Fruit fly (Drosophila melanogaster) whole organism, prepupa: ENCODE data around the gene Eip78C.

ENCODE experiments used
- Blimp-1 ChIP-seq: fragments of 200-800 bp; sonication (Bioruptor generic); optimal IDR thresholded peaks from 3 replicates; lab custom pipeline; 2017; ENCODE audit warnings: missing biosample characterization, missing genetic modification characterization, mild to moderate bottlenecking, moderate library complexity, missing genetic modification reagents
- CG11294 ChIP-seq: fragments of 200-800 bp; sonication (Bioruptor generic); IDR thresholded peaks from 2 replicates; pipeline ENCODE4 v1.3.6; 2022; ENCODE audit warnings: missing biosample characterization, missing genetic modification characterization
- CG11762 ChIP-seq: fragments of 200-800 bp; sonication (Bioruptor generic); optimal IDR thresholded peaks from 3 replicates; lab custom pipeline; 2016; ENCODE audit warnings: missing biosample characterization, missing genetic modification characterization; ENCODE audit not compliant: insufficient read depth
- CG11902 ChIP-seq: fragments of 200-800 bp; sonication (Bioruptor generic); optimal IDR thresholded peaks from 3 replicates; lab custom pipeline; 2016; ENCODE audit warnings: missing biosample characterization, missing genetic modification characterization
- CG15336 ChIP-seq: fragments of 200-800 bp; sonication (Bioruptor generic); IDR thresholded peaks from 2 replicates; pipeline ENCODE4 v1.3.6; 2022; ENCODE audit warnings: missing biosample characterization, missing genetic modification characterization
- CG31627 ChIP-seq: fragments of 200-800 bp; sonication (Bioruptor generic); optimal IDR thresholded peaks from 3 replicates; lab custom pipeline; 2016; ENCODE audit warnings: missing biosample characterization, missing genetic modification characterization
- CG32006 ChIP-seq: fragments of 200-800 bp; sonication (Bioruptor generic); optimal IDR thresholded peaks from 3 replicates; lab custom pipeline; 2017; ENCODE audit warnings: missing biosample characterization, mild to moderate bottlenecking, missing genetic modification characterization
- CG34406 ChIP-seq: fragments of 200-800 bp; sonication (Bioruptor generic); optimal IDR thresholded peaks from 3 replicates; lab custom pipeline; 2016; ENCODE audit warnings: missing biosample characterization, missing genetic modification characterization
- CG3919 ChIP-seq: fragments of 200-800 bp; sonication (Bioruptor generic); optimal IDR thresholded peaks from 3 replicates; lab custom pipeline; 2016; ENCODE audit warnings: missing biosample characterization, missing genetic modification characterization
- CG4318 ChIP-seq: fragments of 200-800 bp; sonication (Bioruptor generic); optimal IDR thresholded peaks from 3 replicates; lab custom pipeline; 2017; ENCODE audit warnings: missing biosample characterization, mild to moderate bottlenecking, missing genetic modification characterization
- CG6163 ChIP-seq: fragments of 200-800 bp; sonication (Bioruptor generic); IDR thresholded peaks from 3 replicates; pipeline ENCODE4 v1.3.6; 2022; ENCODE audit warnings: missing biosample characterization, missing genetic modification characterization
- CG6276 ChIP-seq: fragments of 200-800 bp; sonication (Bioruptor generic); optimal IDR thresholded peaks from 2 replicates; lab custom pipeline; 2017; ENCODE audit warnings: missing biosample characterization, mild to moderate bottlenecking, missing genetic modification characterization
- CG6792 ChIP-seq: fragments of 200-800 bp; sonication (Bioruptor generic); optimal IDR thresholded peaks from 3 replicates; lab custom pipeline; 2016; ENCODE audit warnings: missing biosample characterization, missing genetic modification characterization
- CG6808 ChIP-seq: fragments of 200-800 bp; sonication (Bioruptor generic); optimal IDR thresholded peaks from 3 replicates; lab custom pipeline; 2017; ENCODE audit warnings: missing biosample characterization, missing genetic modification characterization, mild to moderate bottlenecking, moderate library complexity, missing genetic modification reagents
- CG6854 ChIP-seq: fragments of 200-800 bp; sonication (Bioruptor generic); optimal IDR thresholded peaks from 2 replicates; lab custom pipeline; 2017; ENCODE audit warnings: missing biosample characterization, mild to moderate bottlenecking, missing genetic modification characterization
- CG7368 ChIP-seq: fragments of 200-800 bp; sonication (Bioruptor generic); optimal IDR thresholded peaks from 3 replicates; lab custom pipeline; 2016; ENCODE audit warnings: missing biosample characterization, missing genetic modification characterization
- CG8319 ChIP-seq: fragments of 200-800 bp; sonication (Bioruptor generic); optimal IDR thresholded peaks from 3 replicates; lab custom pipeline; 2016; ENCODE audit warnings: missing biosample characterization, missing genetic modification characterization
- CG9139 ChIP-seq: fragments of 200-800 bp; sonication (Bioruptor generic); optimal IDR thresholded peaks from 3 replicates; lab custom pipeline; 2017; ENCODE audit warnings: missing biosample characterization, mild to moderate bottlenecking, missing genetic modification characterization
- Eip78C ChIP-seq: fragments of 200-800 bp; sonication (Bioruptor generic); peaks from one replicate; lab custom pipeline; 2016; ENCODE audit warnings: missing biosample characterization, missing genetic modification characterization
- Ets21C ChIP-seq: fragments of 200-800 bp; sonication (Bioruptor generic); optimal IDR thresholded peaks from 3 replicates; lab custom pipeline; 2016; ENCODE audit warnings: missing biosample characterization, missing genetic modification characterization
- Ets96B ChIP-seq: fragments of 200-800 bp; optimal IDR thresholded peaks from 2 replicates; lab custom pipeline; 2019; ENCODE audit warnings: missing biosample characterization, mild to moderate bottlenecking, missing genetic modification characterization, moderate library complexity
- Gug ChIP-seq: fragments of 200-800 bp; sonication (Bioruptor generic); IDR thresholded peaks from 2 replicates; pipeline ENCODE4 v1.3.6; 2022; ENCODE audit warnings: missing biosample characterization, missing genetic modification characterization
- Hr38 ChIP-seq: sonication (Bioruptor generic); optimal IDR thresholded peaks from 2 replicates; lab custom pipeline; 2016; ENCODE audit warnings: missing biosample characterization, missing genetic modification characterization
- Hr4 ChIP-seq: fragments of 200-800 bp; sonication (Bioruptor generic); optimal IDR thresholded peaks from 3 replicates; lab custom pipeline; 2016; ENCODE audit warnings: missing biosample characterization, missing genetic modification characterization
- Sox102F ChIP-seq: fragments of 200-800 bp; sonication (Bioruptor generic); optimal IDR thresholded peaks from 2 replicates; lab custom pipeline; 2016; ENCODE audit warnings: missing biosample characterization, mild to moderate bottlenecking, missing genetic modification characterization
- Sox14 ChIP-seq: fragments of 200-800 bp; sonication (Bioruptor generic); optimal IDR thresholded peaks from 3 replicates; lab custom pipeline; 2016; ENCODE audit warnings: missing biosample characterization, missing genetic modification characterization
- Sox15 ChIP-seq: fragments of 200-800 bp; sonication (Bioruptor generic); optimal IDR thresholded peaks from 3 replicates; lab custom pipeline; 2016; ENCODE audit warnings: missing biosample characterization, missing genetic modification characterization
- achi ChIP-seq: fragments of 200-800 bp; sonication (Bioruptor generic); optimal IDR thresholded peaks from 3 replicates; lab custom pipeline; 2016; ENCODE audit warnings: missing biosample characterization, missing genetic modification characterization
- acj6 ChIP-seq: fragments of 200-800 bp; sonication (Bioruptor generic); optimal IDR thresholded peaks from 3 replicates; lab custom pipeline; 2016; ENCODE audit warnings: missing biosample characterization, missing genetic modification characterization
- cyc ChIP-seq: fragments of 200-800 bp; sonication (Bioruptor generic); optimal IDR thresholded peaks from 3 replicates; lab custom pipeline; 2016; ENCODE audit warnings: missing biosample characterization, missing genetic modification characterization
- dsx ChIP-seq: fragments of 200-800 bp; optimal IDR thresholded peaks from 3 replicates; lab custom pipeline; 2019; ENCODE audit warnings: missing biosample characterization, mild to moderate bottlenecking, missing genetic modification characterization, moderate library complexity; ENCODE audit not compliant: poor library complexity, severe bottlenecking
- eg ChIP-seq: fragments of 200-800 bp; sonication (Bioruptor generic); IDR thresholded peaks from 3 replicates; pipeline ENCODE4 v1.3.6; 2022; ENCODE audit warnings: missing biosample characterization, missing genetic modification characterization
- esn ChIP-seq: fragments of 200-800 bp; sonication (Bioruptor generic); optimal IDR thresholded peaks from 2 replicates; lab custom pipeline; 2016; ENCODE audit warnings: missing biosample characterization, mild to moderate bottlenecking, missing genetic modification characterization, moderate library complexity
- fd85E ChIP-seq: fragments of 200-800 bp; sonication (Bioruptor generic); optimal IDR thresholded peaks from 3 replicates; lab custom pipeline; 2016; ENCODE audit warnings: missing biosample characterization, missing genetic modification characterization
- fkh ChIP-seq: fragments of 200-800 bp; sonication (Bioruptor generic); optimal IDR thresholded peaks from 3 replicates; lab custom pipeline; 2017; ENCODE audit warnings: missing biosample characterization, mild to moderate bottlenecking, missing genetic modification characterization, moderate library complexity
- lz ChIP-seq: fragments of 200-800 bp; sonication (Bioruptor generic); optimal IDR thresholded peaks from 3 replicates; lab custom pipeline; 2016; ENCODE audit warnings: missing biosample characterization, missing genetic modification characterization
- net ChIP-seq: fragments of 200-800 bp; sonication (Bioruptor generic); optimal IDR thresholded peaks from 3 replicates; lab custom pipeline; 2016; ENCODE audit warnings: missing biosample characterization, missing genetic modification characterization
- pdm3 ChIP-seq: fragments of 200-800 bp; sonication (Bioruptor generic); optimal IDR thresholded peaks from 3 replicates; lab custom pipeline; 2016; ENCODE audit warnings: missing biosample characterization, missing genetic modification characterization
- salr ChIP-seq, 2 experiments: fragments of 200-800 bp; sonication (Bioruptor generic); optimal IDR thresholded peaks; 3 replicates each; lab custom pipeline; 2016 to 2018; ENCODE audit warnings: missing biosample characterization in 2 of 2, missing genetic modification characterization in 2 of 2, mild to moderate bottlenecking in 1 of 2
- spab ChIP-seq: fragments of 200-800 bp; sonication (Bioruptor generic); optimal IDR thresholded peaks from 2 replicates; lab custom pipeline; 2017; ENCODE audit warnings: missing biosample characterization, mild to moderate bottlenecking, missing genetic modification characterization, missing genetic modification reagents
- ss ChIP-seq, 2 experiments: fragments of 200-800 bp; sonication (Bioruptor generic); optimal IDR thresholded peaks; 2 replicates in 1 of 2; 3 replicates in 1 of 2; lab custom pipeline; 2017 to 2018; ENCODE audit warnings: mild to moderate bottlenecking in 2 of 2, missing biosample characterization in 2 of 2, missing genetic modification characterization in 2 of 2, moderate library complexity in 1 of 2
- svp ChIP-seq: fragments of 200-800 bp; sonication (Bioruptor generic); peaks from one replicate; lab custom pipeline; 2016; ENCODE audit warnings: missing biosample characterization, missing genetic modification characterization
- topi ChIP-seq: fragments of 200-800 bp; sonication (Bioruptor generic); optimal IDR thresholded peaks from 3 replicates; lab custom pipeline; 2016; ENCODE audit warnings: missing biosample characterization, missing genetic modification characterization

Eip78C gene

dm6 chr3L:21239999-21240509 lies 13.6 kb downstream of the Eip78C start (continued):
- no peak for TF ChIP-seq CG11902 (GFP tag; lab: Kevin White, UChicago)
- no peak for TF ChIP-seq salr (GFP tag; optimal IDR thresholded peaks at IDR 0.05; lab: Kevin White, UChicago)
- TF ChIP-seq Ets96B (tag; lab: Kevin White, UChicago): no peak
- TF ChIP-seq Blimp-1 (GFP tag; lab: Kevin White, UChicago): peak; percentile 87
- TF ChIP-seq CG11762: no peak
- TF ChIP-seq Sox14: peak; percentile 58
- TF ChIP-seq lz (GFP tag; lab: Kevin White, UChicago): peak; percentile 25
- TF ChIP-seq eg (GFP tag; lab: Robert Waterston, UW): peak; percentile 54; the same call in 2 of the 3 replicates
- TF ChIP-seq CG11294 (GFP tag; lab: Robert Waterston, UW): no peak
- no peak for TF ChIP-seq Hr4
- 0 out of 2 replicates have a peak, but pooled peaks have one; percentile 11 for TF ChIP-seq Gug (GFP tag; lab: Robert Waterston, UW)
- TF ChIP-seq CG9139: peak; percentile 39
- TF ChIP-seq ss (GFP tag; optimal IDR thresholded peaks at IDR 0.05; lab: Kevin White, UChicago): peak; percentile 29 to 55
- TF ChIP-seq net (GFP tag; lab: Kevin White, UChicago): peak; percentile 34
- peak; percentile 14 for TF ChIP-seq esn
- no peak for TF ChIP-seq acj6 (GFP tag; lab: Kevin White, UChicago)
- TF ChIP-seq, all 60 proteins: peak for 24

- TF ChIP-seq CG6276 (GFP tag; lab: Kevin White, UChicago) (no peak), ss (GFP tag; optimal IDR thresholded peaks at IDR 0.05; lab: Kevin White, UChicago) (no peak), svp (GFP tag; lab: Kevin White, UChicago) (peak; percentile 66), Eip78C (peak; percentile 64), CG4318 (no peak), CG15336 (GFP tag; lab: Robert Waterston, UW) (0 out of 2 replicates have a peak, but pooled peaks have one; percentile 36), fkh (GFP tag; lab: Kevin White, UChicago) (peak; percentile 52), Sox14 (no peak), CG6163 (GFP tag; lab: Robert Waterston, UW) (0 out of 3 replicates have a peak, but pooled peaks have one; percentile 10), CG32006 (GFP tag; lab: Kevin White, UChicago) (peak; percentile 26)
Measured at dm6 chr3L:21241447-21241983, 15.1 kb downstream of the Eip78C start.

- no peak for TF ChIP-seq lz (GFP tag; lab: Kevin White, UChicago)
Measured at dm6 chr3L:21242958-21243357, 16.5 kb downstream of the Eip78C start.

dm6 chr3L:21243417-21243816 lies 17.0 kb downstream of the Eip78C start:
- no peak for TF ChIP-seq CG31627 (GFP tag; lab: Kevin White, UChicago)
- TF ChIP-seq Hr38 (GFP tag; lab: Kevin White, UChicago): no peak
- no peak for TF ChIP-seq salr (GFP tag; optimal IDR thresholded peaks at IDR 0.05; lab: Kevin White, UChicago)
- TF ChIP-seq Gug (GFP tag; lab: Robert Waterston, UW): no peak
- TF ChIP-seq CG11762: peak; percentile 11
- no peak for TF ChIP-seq Blimp-1 (GFP tag; lab: Kevin White, UChicago)
- TF ChIP-seq CG8319 (GFP tag; lab: Kevin White, UChicago): no peak
- no peak for TF ChIP-seq dsx (GFP tag; lab: Kevin White, UChicago)
- no peak for TF ChIP-seq net (GFP tag; lab: Kevin White, UChicago)
- TF ChIP-seq CG6854: no peak
- no peak for TF ChIP-seq CG6163 (GFP tag; lab: Robert Waterston, UW)
- TF ChIP-seq CG3919 (GFP tag; lab: Kevin White, UChicago): no peak
- TF ChIP-seq CG32006 (GFP tag; lab: Kevin White, UChicago): peak; percentile 45
- TF ChIP-seq svp (GFP tag; lab: Kevin White, UChicago): peak; percentile 59
- 0 out of 2 replicates have a peak, but pooled peaks have one; percentile 27 for TF ChIP-seq CG15336 (GFP tag; lab: Robert Waterston, UW)
- no peak for TF ChIP-seq CG34406
- TF ChIP-seq topi: no peak
- TF ChIP-seq CG6276 (GFP tag; lab: Kevin White, UChicago): peak; percentile 2
- no peak for TF ChIP-seq CG6808 (GFP tag; lab: Kevin White, UChicago)
- no peak for TF ChIP-seq pdm3 (GFP tag; lab: Kevin White, UChicago)
- TF ChIP-seq eg (GFP tag; lab: Robert Waterston, UW): no peak
- no peak for TF ChIP-seq CG11294 (GFP tag; lab: Robert Waterston, UW)
- peak; percentile 22 for TF ChIP-seq spab (GFP tag; lab: Kevin White, UChicago)
- TF ChIP-seq fd85E (GFP tag; lab: Kevin White, UChicago): no peak
- TF ChIP-seq CG7368: no peak
- TF ChIP-seq acj6 (GFP tag; lab: Kevin White, UChicago): no peak
- TF ChIP-seq CG11902 (GFP tag; lab: Kevin White, UChicago): no peak
- TF ChIP-seq Sox102F (GFP tag; lab: Kevin White, UChicago): no peak
- no peak for TF ChIP-seq cyc
- no peak for TF ChIP-seq Sox15 (GFP tag; lab: Kevin White, UChicago)
- TF ChIP-seq achi (GFP tag; lab: Kevin White, UChicago): no peak
- TF ChIP-seq CG6792: no peak
- TF ChIP-seq Ets21C (GFP tag; lab: Kevin White, UChicago): no peak
